Fruit fly (Drosophila melanogaster): ENCODE measurements around the gene CG4456.
A peak's percentile ranks its signal among the peaks of the same experiment; 100 is the strongest.

dm6 chr3L:9381602-9382001, 9.1 kb downstream of the CG4456 start, which contains the start of gene Hsp23:
- peak; percentile 35 for TF ChIP-seq h (GFP tag; optimal IDR thresholded peaks at IDR 0.05)
- no peak for TF ChIP-seq Abd-B (GFP tag; optimal IDR thresholded peaks at IDR 0.05)
- TF ChIP-seq sv (GFP tag; optimal IDR thresholded peaks at IDR 0.05) = no peak
- no peak for TF ChIP-seq Rel (GFP tag; optimal IDR thresholded peaks at IDR 0.05)
- TF ChIP-seq Rel (tag; optimal IDR thresholded peaks at IDR 0.05) = peak; percentile 47
- TF ChIP-seq usp (GFP tag; optimal IDR thresholded peaks at IDR 0.05) = no peak
